Worm (Caenorhabditis elegans): Measurements from ENCODE around the gene trx-1.

The trx-1 gene

ce11 chrII:7756810-7757209 lies 3.4 kb upstream of the trx-1 start (continued):
- TF ChIP-seq tlf-1 (GFP tag; optimal IDR thresholded peaks at IDR 0.05) = peak; percentile 39
- TF ChIP-seq C17E4.6 (GFP tag; IDR thresholded peaks at IDR 0.05) = 0 out of 2 replicates have a peak, but pooled peaks have one; percentile 48
- TF ChIP-seq K12H6.12 (tag; optimal IDR thresholded peaks at IDR 0.05) = no peak
- no peak for TF ChIP-seq bed-1 (GFP tag; IDR thresholded peaks at IDR 0.05)
- no peak for TF ChIP-seq unc-62 (GFP tag; optimal IDR thresholded peaks at IDR 0.05)
- peak; percentile 74 for TF ChIP-seq rpc-1 (optimal IDR thresholded peaks at IDR 0.05)
- peak; percentile 90 for TF ChIP-seq rpc-1 (tag; optimal IDR thresholded peaks at IDR 0.05)
- TF ChIP-seq ceh-91 (GFP tag; IDR thresholded peaks at IDR 0.05) = no peak
- TF ChIP-seq die-1 (tag; optimal IDR thresholded peaks at IDR 0.05) = peak; percentile 78
- peak; percentile 42 for TF ChIP-seq lsl-1 (GFP tag; optimal IDR thresholded peaks at IDR 0.05)
- peak; percentile 59 for TF ChIP-seq mcd-1 (GFP tag; IDR thresholded peaks at IDR 0.05)
- peak; percentile 30 for TF ChIP-seq somi-1 (GFP tag; optimal IDR thresholded peaks at IDR 0.05)
- TF ChIP-seq gei-17 (GFP tag; optimal IDR thresholded peaks at IDR 0.05) = no peak
- TF ChIP-seq Y53G8AR.9 (GFP tag; conservative IDR thresholded peaks at IDR 0.05) = peak; percentile 63; the same call in 1 of the 2 replicates
- TF ChIP-seq sptf-2 (GFP tag; optimal IDR thresholded peaks at IDR 0.05) = no peak
- TF ChIP-seq F52B5.7 (tag; optimal IDR thresholded peaks at IDR 0.05) = no peak
- TF ChIP-seq egrh-3 (GFP tag; IDR thresholded peaks at IDR 0.05) = no peak
- TF ChIP-seq attf-3 (GFP tag; conservative IDR thresholded peaks at IDR 0.05) = no peak
- no peak for TF ChIP-seq Y67H2A.10 (GFP tag; conservative IDR thresholded peaks at IDR 0.05)
- peak; percentile 61 for TF ChIP-seq attf-5 (GFP tag; optimal IDR thresholded peaks at IDR 0.05)
- TF ChIP-seq fkh-3 (tag; optimal IDR thresholded peaks at IDR 0.05) = no peak
- no peak for TF ChIP-seq nfya-2 (GFP tag; IDR thresholded peaks at IDR 0.05)
- peak; percentile 17 for TF ChIP-seq snpc-3.4 (tag; optimal IDR thresholded peaks at IDR 0.05)
- no peak for TF ChIP-seq nhr-120 (GFP tag; IDR thresholded peaks at IDR 0.05)
- TF ChIP-seq lag-1 (GFP tag; IDR thresholded peaks at IDR 0.05) = no peak
- TF ChIP-seq snpc-1.1 (tag; optimal IDR thresholded peaks at IDR 0.05; ENCODE audit: insufficient read depth) = no peak
- TF ChIP-seq B0019.2 (GFP tag; conservative IDR thresholded peaks at IDR 0.05) = no peak
- peak; percentile 59 for TF ChIP-seq ztf-18 (tag; optimal IDR thresholded peaks at IDR 0.05)
- TF ChIP-seq egl-44 (GFP tag; IDR thresholded peaks at IDR 0.05) = 0 out of 2 replicates have a peak, but pooled peaks have one; percentile 36
- TF ChIP-seq ama-1 (optimal IDR thresholded peaks at IDR 0.05) = no peak
- TF ChIP-seq ama-1 (GFP tag; optimal IDR thresholded peaks at IDR 0.05) = peak in 1 of 2 experiments; percentile 31
- TF ChIP-seq xnd-1 (tag; optimal IDR thresholded peaks at IDR 0.05) = no peak
- peak; percentile 81 for TF ChIP-seq repo-1 (tag; optimal IDR thresholded peaks at IDR 0.05)
- TF ChIP-seq ceh-79 (tag; optimal IDR thresholded peaks at IDR 0.05) = peak; percentile 54
- no peak for TF ChIP-seq F49E8.2 (tag; optimal IDR thresholded peaks at IDR 0.05; ENCODE audit: insufficient read depth)
- no peak for TF ChIP-seq lir-1 (GFP tag; conservative IDR thresholded peaks at IDR 0.05)
- 0 out of 2 replicates have a peak, but pooled peaks have one; percentile 10 for TF ChIP-seq Y95B8A.8 (GFP tag; IDR thresholded peaks at IDR 0.05)
- no peak for TF ChIP-seq F39B2.1 (GFP tag; IDR thresholded peaks at IDR 0.05)
- no peak for TF ChIP-seq ztf-28 (GFP tag; IDR thresholded peaks at IDR 0.05)
- no peak for TF ChIP-seq T26A5.8 (tag; optimal IDR thresholded peaks at IDR 0.05)
- no peak for TF ChIP-seq dpl-1 (GFP tag; optimal IDR thresholded peaks at IDR 0.05)
- TF ChIP-seq ceh-40 (GFP tag; IDR thresholded peaks at IDR 0.05) = 0 out of 2 replicates have a peak, but pooled peaks have one; percentile 28
- TF ChIP-seq F22D6.2 (tag; optimal IDR thresholded peaks at IDR 0.05) = peak; percentile 38
- TF ChIP-seq ceh-100 (GFP tag; IDR thresholded peaks at IDR 0.05) = peak; percentile 62
- TF ChIP-seq mel-28 (tag; optimal IDR thresholded peaks at IDR 0.05; ENCODE audit: borderline replicate concordance) = no peak
- no peak for TF ChIP-seq F57A8.1 (GFP tag; optimal IDR thresholded peaks at IDR 0.05)
- TF ChIP-seq sdz-38 (tag; optimal IDR thresholded peaks at IDR 0.05) = no peak
- TF ChIP-seq F33H1.4 (GFP tag; IDR thresholded peaks at IDR 0.05) = peak; percentile 47
- TF ChIP-seq ceh-27 (GFP tag; optimal IDR thresholded peaks at IDR 0.05) = no peak
- peak; percentile 8 for TF ChIP-seq mes-4 (tag; optimal IDR thresholded peaks at IDR 0.05)

Data from whole organism, young adult.